Fruit fly (Drosophila melanogaster) whole organism: Measurements from ENCODE around the gene CG4766.
A peak's percentile ranks its signal among the peaks of the same experiment; 100 is the strongest.

Experiments used
- CG8478 ChIP-seq: fragments of >200 bp; optimal IDR thresholded peaks from 2 replicates; lab custom pipeline; 2018; ENCODE audit warnings: inconsistent platforms
- Dll ChIP-seq: fragments of >200 bp; optimal IDR thresholded peaks from 2 replicates; lab custom pipeline; 2017
- EcR ChIP-seq, 2 experiments: fragments of >200 bp; optimal IDR thresholded peaks; 2 replicates each; lab custom pipeline; 2017; ENCODE audit warnings: missing biosample characterization in 2 of 2, missing genetic modification characterization in 2 of 2, missing genetic modification reagents in 2 of 2
- pan ChIP-seq: fragments of >200 bp; optimal IDR thresholded peaks from 2 replicates; lab custom pipeline; 2017
- psq ChIP-seq: fragments of >200 bp; optimal IDR thresholded peaks from 2 replicates; lab custom pipeline; 2017
- usp ChIP-seq: fragments of >200 bp; optimal IDR thresholded peaks from 2 replicates; lab custom pipeline; 2017; ENCODE audit warnings: missing biosample characterization, missing genetic modification characterization, mixed read lengths

CG4766 gene

DNA sequence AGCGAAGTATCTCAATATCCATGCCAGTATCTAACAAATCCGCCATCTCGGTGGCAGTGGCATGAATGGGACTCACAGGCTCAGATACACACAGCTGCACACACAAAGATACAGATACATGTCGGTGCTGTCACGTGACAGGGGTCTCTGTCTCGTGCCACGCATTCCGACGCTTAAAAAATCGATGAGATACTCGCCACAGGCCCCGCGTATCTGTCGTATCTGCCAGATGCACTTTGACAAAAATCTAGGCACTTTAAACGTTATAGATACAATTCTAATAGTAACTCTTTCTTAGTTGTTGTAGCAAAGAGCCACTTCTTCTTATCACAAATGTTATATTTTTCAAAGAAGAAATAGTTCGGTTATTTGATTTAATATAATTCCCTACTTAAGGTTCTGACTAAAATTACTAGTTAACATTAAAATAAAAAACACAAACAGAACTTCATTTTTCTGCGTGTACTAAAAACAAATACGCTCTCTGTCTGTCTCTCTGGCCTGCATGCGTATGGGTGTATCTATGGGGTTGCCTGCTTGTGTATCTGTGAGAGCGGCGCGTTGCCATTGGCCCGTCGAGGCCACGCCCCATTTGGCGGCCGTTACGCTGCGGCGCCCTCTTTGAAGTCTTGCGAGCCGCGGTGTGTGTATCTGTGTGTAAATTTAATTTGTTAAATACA is at the start of gene CG4766:
Gene CG4766 (minus strand): TSS at position 51 of the 680 bp plus-strand sequence.
- peak; percentile 15 for TF ChIP-seq Dll
- TF ChIP-seq usp: no peak

- no peak for TF ChIP-seq CG8478
- no peak for TF ChIP-seq psq (lab: Kevin White, UChicago)
- no peak for TF ChIP-seq EcR (GFP tag; optimal IDR thresholded peaks at IDR 0.05; lab: Kevin White, UChicago)
- TF ChIP-seq Dll: no peak
- TF ChIP-seq pan (lab: Kevin White, UChicago): no peak
- no peak for TF ChIP-seq usp
Observed at dm6 chrX:6039431-6040016, 38.9 kb upstream of the CG4766 start, which contains the start of gene CG5937. Gene CG5937, plus strand, starts transcription at chrX:6040005.

DNA sequence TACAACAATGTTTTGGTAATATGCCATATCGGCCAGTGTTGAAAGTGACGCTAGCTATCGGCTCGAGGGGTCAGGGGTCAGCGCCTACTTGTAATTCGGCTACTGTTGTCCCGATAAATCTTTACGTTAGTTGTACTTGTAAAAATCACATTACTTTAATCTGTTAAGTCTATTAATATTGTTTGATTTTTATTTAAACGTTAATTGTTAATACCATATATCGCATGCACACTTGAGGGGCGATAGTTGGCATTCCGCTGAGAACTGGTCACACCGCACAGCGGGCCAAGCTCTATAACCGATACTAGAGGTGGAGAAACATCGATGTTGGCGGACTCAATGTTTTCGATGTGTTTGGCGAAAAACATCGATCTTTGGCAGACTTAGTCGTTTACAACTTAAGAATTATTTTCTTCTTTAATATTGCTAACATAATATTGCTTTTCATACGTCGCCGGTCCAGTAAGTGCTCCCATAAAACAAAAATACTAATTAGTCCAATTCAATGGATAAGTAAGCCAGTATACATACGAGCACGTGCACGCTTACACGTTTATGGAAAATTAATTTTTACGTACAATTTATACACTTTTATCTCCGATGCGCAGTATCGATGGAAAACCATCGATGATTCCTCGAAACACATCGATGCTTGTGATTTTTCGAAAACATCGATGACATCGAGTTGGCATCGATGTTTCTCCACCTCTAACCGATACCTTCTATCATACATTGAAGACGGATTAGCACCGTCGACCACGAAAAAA is 36.8 kb upstream of the CG4766 start, which contains the start of the genes rux and MCTS1:
Gene rux (minus strand): TSS at position 621 of the 767 bp plus-strand sequence.
Gene MCTS1 (plus strand): TSS at position 713 of the 767 bp plus-strand sequence.
- TF ChIP-seq Dll: no peak
- TF ChIP-seq CG8478: no peak
- no peak for TF ChIP-seq pan (lab: Kevin White, UChicago)
- TF ChIP-seq usp: no peak
- TF ChIP-seq EcR (GFP tag; optimal IDR thresholded peaks at IDR 0.05; lab: Kevin White, UChicago): no peak
- no peak for TF ChIP-seq psq (lab: Kevin White, UChicago)

- no peak for TF ChIP-seq usp
Observed at dm6 chrX:6035359-6035758, 34.8 kb upstream of the CG4766 start.

DNA sequence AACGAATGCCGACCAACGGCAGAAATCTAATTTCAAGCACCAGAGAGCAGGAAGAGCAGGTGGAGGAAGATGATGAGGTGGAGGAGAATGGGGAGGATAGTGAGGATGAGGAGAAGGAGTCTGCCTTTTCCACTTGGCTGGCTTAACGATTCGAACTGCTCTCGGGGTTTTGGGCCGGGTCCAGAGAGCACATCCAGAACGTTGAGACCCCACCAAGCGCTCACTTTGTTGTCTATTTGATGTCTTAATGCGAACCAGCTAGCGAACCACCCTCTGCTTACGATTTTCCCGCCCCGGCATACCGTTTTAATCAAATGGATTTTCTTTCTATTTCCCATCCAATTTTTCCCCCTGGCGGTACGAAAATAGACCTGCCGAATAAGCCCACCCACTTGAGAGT is 34.1 kb upstream of the CG4766 start:
- TF ChIP-seq usp (no peak), pan (lab: Kevin White, UChicago) (no peak), Dll (no peak), EcR (GFP tag; optimal IDR thresholded peaks at IDR 0.05; lab: Kevin White, UChicago) (no peak), CG8478 (no peak), psq (lab: Kevin White, UChicago) (no peak)

dm6 chrX:6032826-6033225 is 32.2 kb upstream of the CG4766 start:
- TF ChIP-seq CG8478 (no peak), usp (no peak), Dll (no peak), pan (lab: Kevin White, UChicago) (no peak), EcR (GFP tag; optimal IDR thresholded peaks at IDR 0.05; lab: Kevin White, UChicago) (no peak), psq (lab: Kevin White, UChicago) (no peak)

dm6 chrX:6031692-6032091 is 31.1 kb upstream of the CG4766 start:
- TF ChIP-seq EcR (GFP tag; optimal IDR thresholded peaks at IDR 0.05; lab: Kevin White, UChicago) (no peak), pan (lab: Kevin White, UChicago) (no peak)

dm6 chrX:6030593-6030992 is 30.0 kb upstream of the CG4766 start:
- no peak for TF ChIP-seq usp
- no peak for TF ChIP-seq CG8478
- TF ChIP-seq pan (lab: Kevin White, UChicago): no peak
- no peak for TF ChIP-seq psq (lab: Kevin White, UChicago)
- TF ChIP-seq EcR (GFP tag; optimal IDR thresholded peaks at IDR 0.05; lab: Kevin White, UChicago): no peak
- TF ChIP-seq Dll: no peak

- no peak for TF ChIP-seq EcR (GFP tag; optimal IDR thresholded peaks at IDR 0.05; lab: Kevin White, UChicago)
- TF ChIP-seq pan (lab: Kevin White, UChicago): no peak
- no peak for TF ChIP-seq psq (lab: Kevin White, UChicago)
- no peak for TF ChIP-seq usp
- TF ChIP-seq Dll: no peak
- TF ChIP-seq CG8478: no peak
Observed at dm6 chrX:6030010-6030409, 29.4 kb upstream of the CG4766 start.

DNA sequence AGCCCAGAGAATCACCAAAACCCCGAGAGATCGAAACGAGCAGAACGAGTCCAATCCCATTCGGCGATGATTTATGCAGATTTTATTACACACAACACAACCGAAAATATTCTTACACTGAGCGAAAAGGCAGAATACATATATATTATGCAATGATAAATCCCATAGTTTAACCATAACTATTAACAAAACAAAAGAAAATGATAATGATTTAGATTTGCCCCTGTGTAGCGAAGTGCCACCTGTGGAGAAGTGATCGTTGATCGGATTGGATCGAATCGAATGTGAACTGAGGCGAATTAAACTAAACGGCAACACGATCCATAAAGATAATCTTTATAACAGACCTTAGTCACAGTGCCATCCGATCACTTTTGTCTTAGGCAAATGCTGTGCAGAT is 28.4 kb upstream of the CG4766 start:
- no peak for TF ChIP-seq CG8478
- no peak for TF ChIP-seq Dll
- TF ChIP-seq EcR (GFP tag; optimal IDR thresholded peaks at IDR 0.05; lab: Kevin White, UChicago): no peak
- TF ChIP-seq usp: no peak
- no peak for TF ChIP-seq psq (lab: Kevin White, UChicago)
- TF ChIP-seq pan (lab: Kevin White, UChicago): no peak

DNA sequence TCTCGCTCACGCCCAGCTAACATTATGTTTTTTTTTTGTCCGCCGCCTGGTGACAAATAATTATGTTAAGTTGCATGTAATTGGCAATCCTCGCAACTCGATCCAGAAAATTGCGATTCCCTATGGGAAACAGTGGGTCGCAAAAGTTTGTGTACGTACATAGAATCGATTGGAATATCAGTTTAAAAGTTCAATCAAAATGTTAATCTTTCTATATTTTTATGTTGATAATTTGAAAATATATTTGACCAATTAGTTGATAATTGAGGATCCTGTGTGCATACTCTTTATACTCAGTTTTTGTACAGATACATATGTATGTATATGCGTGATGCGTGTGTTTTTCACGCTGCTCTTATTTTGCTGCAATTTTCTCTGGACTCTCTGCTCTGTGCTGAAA is 27.2 kb upstream of the CG4766 start:
- no peak for TF ChIP-seq pan (lab: Kevin White, UChicago)
- TF ChIP-seq Dll: no peak
- TF ChIP-seq psq (lab: Kevin White, UChicago): no peak
- no peak for TF ChIP-seq EcR (GFP tag; optimal IDR thresholded peaks at IDR 0.05; lab: Kevin White, UChicago)
- TF ChIP-seq usp: no peak

- TF ChIP-seq usp: no peak
- no peak for TF ChIP-seq EcR (GFP tag; optimal IDR thresholded peaks at IDR 0.05; lab: Kevin White, UChicago)
- no peak for TF ChIP-seq pan (lab: Kevin White, UChicago)
Observed at dm6 chrX:6024638-6025037, 24.0 kb upstream of the CG4766 start.

dm6 chrX:6022090-6022489 is 21.5 kb upstream of the CG4766 start:
- no peak for TF ChIP-seq pan (lab: Kevin White, UChicago)
